Worm (Caenorhabditis elegans) whole organism, late embryonic: ENCODE results near the gene srd-68.

Experiments used
- ceh-14 ChIP-seq: sonication (generic microtip); optimal IDR thresholded peaks from 2 replicates; lab custom pipeline; 2016; ENCODE audit warnings: missing genotype, missing genetic modification characterization, missing compliant biosample characterization
- tbx-2 ChIP-seq: sonication (generic microtip); optimal IDR thresholded peaks from 2 replicates; lab custom pipeline; 2016; ENCODE audit warnings: missing genetic modification characterization, missing compliant biosample characterization
- unc-55 ChIP-seq: sonication (generic microtip); optimal IDR thresholded peaks from 2 replicates; lab custom pipeline; 2017; ENCODE audit warnings: missing biosample characterization, missing genetic modification reagents, missing genetic modification characterization

DNA sequence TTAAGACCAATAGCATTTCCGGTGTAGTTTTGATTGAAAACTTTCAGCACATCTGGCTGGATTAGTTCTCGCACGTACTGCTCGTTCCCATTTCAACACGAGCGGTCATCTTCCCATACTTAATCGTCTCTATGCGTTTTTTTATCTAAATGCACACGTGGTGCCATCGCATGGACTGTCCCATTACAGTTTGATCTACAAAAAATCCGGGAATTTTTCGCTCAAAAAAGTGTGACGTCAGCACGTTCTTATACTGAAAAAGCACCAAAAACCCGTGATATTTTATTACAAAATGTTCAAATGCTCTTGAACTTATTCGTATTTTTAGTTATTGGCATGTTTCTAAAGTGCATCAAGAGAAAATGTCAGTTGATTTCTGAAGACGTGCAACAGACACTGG, 19.3 kb upstream of the srd-68 start, which contains the start of gene Y102A5C.4:
- TF ChIP-seq ceh-14 (tag; lab: Kevin White, UChicago) (no peak), tbx-2 (tag; lab: Kevin White, UChicago) (no peak), unc-55 (no peak)
